Worm (Caenorhabditis elegans): ENCODE measurements around the gene lido-12.

- TF ChIP-seq pax-3 (tag; optimal IDR thresholded peaks at IDR 0.05) = no peak
- TF ChIP-seq nhr-12 (tag; optimal IDR thresholded peaks at IDR 0.05) = no peak
- no peak for TF ChIP-seq elt-2 (tag; optimal IDR thresholded peaks at IDR 0.05)
Observed at ce11 chrII:3012133-3012532, 6.5 kb downstream of the lido-12 start, which contains the start of gene C41H7.9.
